Fruit fly (Drosophila melanogaster) whole organism, embryonic: ENCODE measurements around the gene CG32246.

ENCODE experiments used
- CG11247 ChIP-seq: fragments of 200-800 bp; sonication (Bioruptor generic); IDR thresholded peaks from 2 replicates; pipeline ENCODE4 v1.3.6; 2022; ENCODE audit warnings: missing biosample characterization, missing genetic modification characterization
- CG15514 ChIP-seq: fragments of 200-800 bp; sonication (Bioruptor generic); optimal IDR thresholded peaks from 3 replicates; lab custom pipeline; 2017; ENCODE audit warnings: missing biosample characterization, missing genetic modification characterization, mild to moderate bottlenecking, moderate library complexity, missing genetic modification reagents
- CG33557 ChIP-seq: fragments of 200-800 bp; sonication (Bioruptor generic); optimal IDR thresholded peaks from 2 replicates; lab custom pipeline; 2019; ENCODE audit warnings: missing biosample characterization, mild to moderate bottlenecking, missing genetic modification characterization, moderate library complexity
- CG34224 ChIP-seq: fragments of 200-800 bp; sonication (Bioruptor generic); IDR thresholded peaks from 3 replicates; pipeline ENCODE4 v1.3.6; 2022; ENCODE audit warnings: missing biosample characterization, missing genetic modification characterization; ENCODE audit not compliant: partially characterized antibody
- ftz-f1 ChIP-seq: fragments of 200-800 bp; sonication (Bioruptor generic); optimal IDR thresholded peaks from 2 replicates; lab custom pipeline; 2016; ENCODE audit warnings: missing biosample characterization, missing genetic modification characterization

DNA sequence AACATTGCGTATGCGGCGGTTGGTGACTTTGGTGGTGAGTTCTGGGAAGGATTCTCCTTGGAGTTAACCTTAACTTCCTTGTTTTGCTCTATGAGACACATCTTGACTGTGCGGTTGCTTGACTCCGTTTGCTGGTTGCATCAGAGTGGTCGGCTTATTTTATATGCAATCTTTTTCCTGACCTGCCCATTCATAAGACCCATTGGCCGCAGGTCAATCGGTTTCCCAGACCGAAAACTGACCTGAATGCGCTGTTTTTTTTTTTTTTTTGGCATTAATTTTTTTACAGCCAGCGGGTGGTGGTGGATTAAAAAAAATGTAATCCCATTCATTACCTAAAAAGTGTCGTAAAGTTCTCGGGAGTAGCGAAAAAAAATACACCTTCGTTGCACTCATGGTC, 13.7 kb downstream of the CG32246 start, which contains the start of gene CG13716:
- TF ChIP-seq CG15514 (no peak), CG33557 (GFP tag; lab: Kevin White, UChicago) (no peak), CG11247 (no peak), CG34224 (GFP tag; lab: Robert Waterston, UW) (no peak), ftz-f1 (GFP tag; lab: Kevin White, UChicago) (no peak)
